Worm (Caenorhabditis elegans) whole organism, young adult: ENCODE data around the gene nrde-4.

Experiments
- F23B12.7 ChIP-seq: sonication (generic microtip); optimal IDR thresholded peaks from 2 replicates; lab custom pipeline; 2017; ENCODE audit warnings: missing genetic modification characterization, mild to moderate bottlenecking, missing compliant biosample characterization, antibody characterized with exemption, moderate library complexity; ENCODE audit not compliant: insufficient read depth
- ZK185.1 ChIP-seq: sonication (generic microtip); optimal IDR thresholded peaks from 2 replicates; lab custom pipeline; 2016; ENCODE audit warnings: mild to moderate bottlenecking, missing genetic modification characterization, missing compliant biosample characterization; ENCODE audit not compliant: poor library complexity, severe bottlenecking
- fkh-3 ChIP-seq: sonication (generic microtip); optimal IDR thresholded peaks from 2 replicates; lab custom pipeline; 2016; ENCODE audit warnings: mild to moderate bottlenecking, missing genetic modification characterization, missing compliant biosample characterization
- lag-1 ChIP-seq: fragments of 200-800 bp; sonication (Bioruptor generic); IDR thresholded peaks from 2 replicates; pipeline ENCODE4 v1.3.6; 2022; ENCODE audit warnings: missing genetic modification reagents, missing genetic modification characterization, missing compliant biosample characterization
- lin-40 ChIP-seq: sonication (generic microtip); optimal IDR thresholded peaks from 2 replicates; lab custom pipeline; 2016; ENCODE audit warnings: missing genetic modification characterization, mild to moderate bottlenecking, missing compliant biosample characterization, missing genotype, missing genetic modification reagents
- lsl-1 ChIP-seq: fragments of 200-800 bp; sonication (Bioruptor generic); optimal IDR thresholded peaks from 2 replicates; lab custom pipeline; 2018; ENCODE audit warnings: mild to moderate bottlenecking, missing genetic modification characterization, moderate library complexity, missing compliant biosample characterization
- madf-3 ChIP-seq: fragments of 200-800 bp; sonication (Bioruptor generic); IDR thresholded peaks from 2 replicates; pipeline ENCODE4 v1.3.6; 2022; ENCODE audit warnings: missing genetic modification reagents, missing genetic modification characterization, missing compliant biosample characterization
- nhr-120 ChIP-seq: fragments of 200-800 bp; sonication (Bioruptor generic); IDR thresholded peaks from 2 replicates; pipeline ENCODE4 v1.3.6; 2022; ENCODE audit warnings: missing genetic modification characterization, missing compliant biosample characterization
- pha-4 ChIP-seq: fragments of 150-350 bp; sonication (generic microtip); optimal IDR thresholded peaks from 2 replicates; lab custom pipeline; 2014; ENCODE audit warnings: missing biosample characterization, missing genetic modification reagents, missing genetic modification characterization

ce11 chrIV:7612523-7612922, 41.5 kb downstream of the nrde-4 start:
- TF ChIP-seq lsl-1 (no peak), pha-4 (no peak), madf-3 (GFP tag; lab: Robert Waterston, UW) (no peak), F23B12.7 (no peak), fkh-3 (no peak), nhr-120 (GFP tag; lab: Robert Waterston, UW) (no peak), lin-40 (no peak), lag-1 (no peak), ZK185.1 (tag; lab: Kevin White, UChicago) (no peak)
